Worm (Caenorhabditis elegans) whole organism, L4 larva: ENCODE data around the gene dlc-1.

Source experiments
- F37D6.2 ChIP-seq: sonication (generic microtip); optimal IDR thresholded peaks from 2 replicates; lab custom pipeline; 2016; ENCODE audit warnings: mild to moderate bottlenecking, missing genetic modification characterization, missing compliant biosample characterization
- F44E2.7 ChIP-seq: fragments of 200-800 bp; sonication (Bioruptor generic); IDR thresholded peaks from 2 replicates; pipeline ENCODE4 v2.1.2; 2022; ENCODE audit warnings: missing genetic modification characterization, missing compliant biosample characterization
- F49E8.2 ChIP-seq: sonication (generic microtip); optimal IDR thresholded peaks from 2 replicates; lab custom pipeline; 2016; ENCODE audit warnings: missing compliant biosample characterization, mild to moderate bottlenecking, missing genetic modification characterization, borderline replicate concordance
- R02D3.7 ChIP-seq: fragments of 150-350 bp; sonication (generic microtip); optimal IDR thresholded peaks from 3 replicates; lab custom pipeline; 2014; ENCODE audit warnings: missing biosample characterization, missing genetic modification characterization
- T20F7.1 ChIP-seq: fragments of 200-800 bp; sonication (Bioruptor generic); optimal IDR thresholded peaks from 2 replicates; lab custom pipeline; 2018; ENCODE audit warnings: mild to moderate bottlenecking, missing genetic modification characterization, missing compliant biosample characterization
- Y105C5A.15 ChIP-seq: fragments of 200-800 bp; sonication (Bioruptor generic); IDR thresholded peaks from 2 replicates; pipeline ENCODE4 v1.3.6; 2022; ENCODE audit warnings: missing genetic modification characterization, missing compliant biosample characterization
- Y5F2A.4 ChIP-seq: fragments of 200-800 bp; sonication (Bioruptor generic); optimal IDR thresholded peaks from 2 replicates; lab custom pipeline; 2018; ENCODE audit warnings: mild to moderate bottlenecking, missing genetic modification characterization, missing compliant biosample characterization
- Y75B8A.6 ChIP-seq: fragments of 200-800 bp; sonication (Bioruptor generic); IDR thresholded peaks from 2 replicates; pipeline ENCODE4 v1.3.6; 2022; ENCODE audit warnings: missing genetic modification reagents, missing genetic modification characterization, missing compliant biosample characterization
- ZK337.2 ChIP-seq: fragments of 200-800 bp; sonication (Bioruptor generic); IDR thresholded peaks from 2 replicates; pipeline ENCODE4 v1.3.6; 2022; ENCODE audit warnings: missing genetic modification reagents, missing genetic modification characterization, missing compliant biosample characterization
- ceh-20 ChIP-seq: fragments of 200-800 bp; sonication (Bioruptor generic); IDR thresholded peaks from 2 replicates; pipeline ENCODE4 v1.3.6; 2022; ENCODE audit warnings: missing genetic modification reagents, missing genetic modification characterization, missing compliant biosample characterization
- ceh-28 ChIP-seq: fragments of 150-350 bp; optimal IDR thresholded peaks from 2 replicates; lab custom pipeline; 2014; ENCODE audit warnings: missing biosample characterization, missing genetic modification reagents, missing genetic modification characterization
- ceh-32 ChIP-seq: sonication (generic microtip); optimal IDR thresholded peaks from 2 replicates; lab custom pipeline; 2016; ENCODE audit warnings: mild to moderate bottlenecking, missing genetic modification characterization, missing compliant biosample characterization; ENCODE audit not compliant: poor library complexity
- ceh-82 ChIP-seq: sonication (generic microtip); optimal IDR thresholded peaks from 2 replicates; lab custom pipeline; 2017; ENCODE audit warnings: missing biosample characterization, missing genetic modification characterization
- cey-2 ChIP-seq: sonication (generic microtip); optimal IDR thresholded peaks from 3 replicates; lab custom pipeline; 2017; ENCODE audit warnings: missing genetic modification characterization, mild to moderate bottlenecking, missing compliant biosample characterization, antibody characterized with exemption, borderline replicate concordance; ENCODE audit not compliant: insufficient read depth
- dmd-6 ChIP-seq: fragments of 200-800 bp; sonication (Bioruptor generic); IDR thresholded peaks from 2 replicates; pipeline ENCODE4 v1.3.6; 2022; ENCODE audit warnings: missing genetic modification reagents, missing genetic modification characterization, missing compliant biosample characterization
- dpl-1 ChIP-seq: fragments of 150-350 bp; optimal IDR thresholded peaks from 2 replicates; lab custom pipeline; 2014; ENCODE audit warnings: missing biosample characterization, missing genetic modification reagents, missing genetic modification characterization
- egl-27 ChIP-seq: sonication (generic microtip); optimal IDR thresholded peaks from 3 replicates; lab custom pipeline; 2017; ENCODE audit warnings: missing biosample characterization, missing genetic modification reagents, missing genetic modification characterization
- hlh-11 ChIP-seq: fragments of 200-800 bp; sonication (Bioruptor generic); optimal IDR thresholded peaks from 2 replicates; lab custom pipeline; 2018; ENCODE audit warnings: mild to moderate bottlenecking, missing genetic modification characterization, missing compliant biosample characterization
- hlh-30 ChIP-seq: sonication (generic microtip); optimal IDR thresholded peaks from 2 replicates; lab custom pipeline; 2017; ENCODE audit warnings: antibody characterized with exemption, mild to moderate bottlenecking, missing genetic modification characterization, missing compliant biosample characterization; ENCODE audit not compliant: insufficient read depth
- hmg-1.1 ChIP-seq: fragments of 200-800 bp; sonication (Bioruptor generic); IDR thresholded peaks from 2 replicates; pipeline ENCODE4 v1.3.6; 2022; ENCODE audit warnings: missing genetic modification reagents, missing genetic modification characterization, missing compliant biosample characterization
- lim-7 ChIP-seq: fragments of 200-800 bp; sonication (Bioruptor generic); IDR thresholded peaks from 2 replicates; pipeline ENCODE4 v1.3.6; 2022; ENCODE audit warnings: missing genetic modification characterization, missing compliant biosample characterization
- lin-13 ChIP-seq: fragments of 150-350 bp; optimal IDR thresholded peaks from 2 replicates; lab custom pipeline; 2014; ENCODE audit warnings: missing biosample characterization, missing genetic modification reagents, missing genetic modification characterization
- lin-29 ChIP-seq: fragments of 200-800 bp; sonication (Bioruptor generic); IDR thresholded peaks from 2 replicates; pipeline ENCODE4 v1.3.6; 2022; ENCODE audit warnings: missing genetic modification reagents, missing genetic modification characterization, missing compliant biosample characterization
- lin-39 ChIP-seq: fragments of 150-350 bp; optimal IDR thresholded peaks from 2 replicates; lab custom pipeline; 2014; ENCODE audit warnings: missing biosample characterization, missing genetic modification reagents, missing genetic modification characterization
- lsy-2 ChIP-seq, 2 experiments: fragments of 150-350 bp in 1 of 2; sonication (generic microtip) in 1 of 2; optimal IDR thresholded peaks; 2 replicates each; lab custom pipeline; 2014 to 2017; ENCODE audit warnings: missing biosample characterization in 2 of 2, missing genetic modification characterization in 2 of 2
- madf-5 ChIP-seq, 2 experiments: fragments of 200-800 bp; sonication (Bioruptor generic); IDR thresholded peaks; 2 replicates each; pipeline ENCODE4 v1.3.6; 2022; ENCODE audit warnings: missing compliant biosample characterization in 2 of 2, missing genetic modification characterization in 2 of 2
- madf-9 ChIP-seq: fragments of 200-800 bp; sonication (Bioruptor generic); conservative IDR thresholded peaks from 2 replicates; pipeline ENCODE4 v1.3.6; 2022; ENCODE audit warnings: missing genetic modification reagents, missing genetic modification characterization, missing compliant biosample characterization
- mdl-1 ChIP-seq, 2 experiments: fragments of 150-350 bp in 1 of 2; sonication (generic microtip) in 1 of 2; optimal IDR thresholded peaks; 2 replicates each; lab custom pipeline; 2014 to 2017; ENCODE audit warnings: missing biosample characterization in 2 of 2, missing genetic modification characterization in 2 of 2
- mdt-29 ChIP-seq: fragments of 200-800 bp; sonication (Bioruptor generic); IDR thresholded peaks from 2 replicates; pipeline ENCODE4 v1.3.6; 2022; ENCODE audit warnings: missing genetic modification reagents, missing genetic modification characterization, missing compliant biosample characterization
- mes-2 ChIP-seq: sonication (generic microtip); optimal IDR thresholded peaks from 2 replicates; lab custom pipeline; 2016; ENCODE audit warnings: missing genotype, mild to moderate bottlenecking, missing genetic modification characterization, missing compliant biosample characterization; ENCODE audit not compliant: poor library complexity, severe bottlenecking
- nhr-10 ChIP-seq: fragments of 150-350 bp; optimal IDR thresholded peaks from 2 replicates; lab custom pipeline; 2014; ENCODE audit warnings: missing biosample characterization, missing genetic modification characterization
- nhr-102 ChIP-seq: sonication (generic microtip); optimal IDR thresholded peaks from 2 replicates; lab custom pipeline; 2016; ENCODE audit warnings: mild to moderate bottlenecking, missing genetic modification characterization, moderate library complexity, missing compliant biosample characterization
- nhr-41 ChIP-seq: fragments of 200-800 bp; sonication (Bioruptor generic); IDR thresholded peaks from 2 replicates; pipeline ENCODE4 v1.3.6; 2022; ENCODE audit warnings: missing genetic modification reagents, missing genetic modification characterization, missing compliant biosample characterization
- nhr-77 ChIP-seq: fragments of 150-350 bp; optimal IDR thresholded peaks from 2 replicates; lab custom pipeline; 2014; ENCODE audit warnings: missing biosample characterization, missing genetic modification characterization
- pha-4 ChIP-seq, 2 experiments: fragments of 150-350 bp in 1 of 2; fragments of 200-800 bp in 1 of 2; sonication (Bioruptor generic) in 1 of 2; IDR thresholded peaks in 1 of 2; optimal IDR thresholded peaks in 1 of 2; 2 replicates each; pipeline versions ENCODE4 v1.3.6 to Lab custom; 2014 to 2022; ENCODE audit warnings: missing genetic modification characterization in 2 of 2, missing genetic modification reagents in 2 of 2, missing biosample characterization in 1 of 2, missing compliant biosample characterization in 1 of 2
- pqm-1 ChIP-seq: sonication (generic microtip); optimal IDR thresholded peaks from 2 replicates; lab custom pipeline; 2017; ENCODE audit warnings: missing biosample characterization, missing genetic modification characterization
- sdz-12 ChIP-seq: fragments of 200-800 bp; sonication (Bioruptor generic); optimal IDR thresholded peaks from 2 replicates; lab custom pipeline; 2018; ENCODE audit warnings: mild to moderate bottlenecking, missing genetic modification characterization, missing compliant biosample characterization
- set-16 ChIP-seq: fragments of 200-800 bp; sonication (Bioruptor generic); IDR thresholded peaks from 2 replicates; pipeline ENCODE4 v1.3.6; 2022; ENCODE audit warnings: missing genetic modification reagents, missing genetic modification characterization, missing compliant biosample characterization
- skn-1 ChIP-seq: fragments of 150-350 bp; optimal IDR thresholded peaks from 2 replicates; lab custom pipeline; 2014; ENCODE audit warnings: missing biosample characterization, missing genetic modification characterization
- snpc-1.2 ChIP-seq: fragments of 200-800 bp; sonication (Bioruptor generic); IDR thresholded peaks from 2 replicates; pipeline ENCODE4 v1.3.6; 2022; ENCODE audit warnings: missing genetic modification reagents, missing genetic modification characterization, missing compliant biosample characterization
- spr-3 ChIP-seq: fragments of 200-800 bp; sonication (Bioruptor generic); optimal IDR thresholded peaks from 2 replicates; lab custom pipeline; 2018; ENCODE audit warnings: mild to moderate bottlenecking, missing genetic modification characterization, missing compliant biosample characterization
- unc-130 ChIP-seq: sonication (generic microtip); optimal IDR thresholded peaks from 2 replicates; lab custom pipeline; 2016; ENCODE audit warnings: missing genetic modification reagents, missing genetic modification characterization, missing compliant biosample characterization
- unc-62 ChIP-seq, 3 experiments: fragments of 150-350 bp in 1 of 3; sonication (generic microtip); optimal IDR thresholded peaks in 2 of 3; peaks in 1 of 3; 1 replicate in 1 of 3; 2 replicates in 2 of 3; lab custom pipeline; 2014 to 2017; ENCODE audit warnings: missing biosample characterization in 3 of 3, missing genetic modification characterization in 3 of 3, missing genetic modification reagents in 3 of 3, missing genotype in 1 of 3
- zfp-2 ChIP-seq: sonication (generic microtip); optimal IDR thresholded peaks from 2 replicates; lab custom pipeline; 2016; ENCODE audit warnings: mild to moderate bottlenecking, missing genetic modification characterization, missing compliant biosample characterization
- zfp-3 ChIP-seq: fragments of 200-800 bp; sonication (Bioruptor generic); conservative IDR thresholded peaks from 2 replicates; pipeline ENCODE4 v1.3.6; 2022; ENCODE audit warnings: missing genetic modification reagents, missing genetic modification characterization, missing compliant biosample characterization
- zip-11 ChIP-seq: fragments of 200-800 bp; sonication (Bioruptor generic); IDR thresholded peaks from 2 replicates; pipeline ENCODE4 v1.3.6; 2022; ENCODE audit warnings: missing genetic modification characterization, missing compliant biosample characterization
- ztf-11 ChIP-seq: fragments of 150-350 bp; optimal IDR thresholded peaks from 2 replicates; lab custom pipeline; 2014; ENCODE audit warnings: missing biosample characterization, missing genetic modification characterization
- ztf-7 ChIP-seq: fragments of 150-350 bp; optimal IDR thresholded peaks from 2 replicates; lab custom pipeline; 2014; ENCODE audit warnings: missing biosample characterization, missing genetic modification characterization

dlc-1 gene

ce11 chrIII:6453665-6454064 is 9.9 kb downstream of the dlc-1 start (continued):
- TF ChIP-seq lin-13: peak; percentile 73
- no peak for TF ChIP-seq Y75B8A.6 (GFP tag; lab: Robert Waterston, UW)
- no peak for TF ChIP-seq ceh-82 (tag; lab: Kevin White, UChicago)
- peak; percentile 52; the same call in 1 of the 2 replicates for TF ChIP-seq pha-4 (GFP tag; IDR thresholded peaks at IDR 0.05; lab: Robert Waterston, UW)
- TF ChIP-seq pha-4 (tag; optimal IDR thresholded peaks at IDR 0.05; lab: Kevin White, UChicago): no peak
- TF ChIP-seq lin-29: no peak
- no peak for TF ChIP-seq Y5F2A.4 (GFP tag; lab: Kevin White, UChicago)
- TF ChIP-seq spr-3: no peak
- TF ChIP-seq ztf-7 (tag; lab: Kevin White, UChicago): no peak
- TF ChIP-seq lin-39: no peak
- TF ChIP-seq pqm-1: peak; percentile 27
- TF ChIP-seq madf-9: 0 out of 2 replicates have a peak, but pooled peaks have one; percentile 34
- TF ChIP-seq nhr-102 (tag; lab: Kevin White, UChicago): peak; percentile 8
- peak; percentile 78 for TF ChIP-seq hmg-1.1 (GFP tag; lab: Robert Waterston, UW)
- no peak for TF ChIP-seq zfp-3 (GFP tag; lab: Robert Waterston, UW)
- TF ChIP-seq lim-7 (GFP tag; lab: Robert Waterston, UW): no peak
- no peak for TF ChIP-seq sdz-12 (GFP tag; lab: Kevin White, UChicago)
- TF ChIP-seq F44E2.7 (GFP tag; lab: Robert Waterston, UW): no peak
- no peak for TF ChIP-seq F37D6.2 (tag; lab: Kevin White, UChicago)
- no peak for TF ChIP-seq nhr-10 (tag; lab: Kevin White, UChicago)
- peak in 1 of 2 experiments; percentile 66 for TF ChIP-seq mdl-1 (tag; optimal IDR thresholded peaks at IDR 0.05; lab: Kevin White, UChicago)
- no peak for TF ChIP-seq R02D3.7 (tag; lab: Kevin White, UChicago)
- peak; percentile 82 for TF ChIP-seq hlh-11 (tag; lab: Kevin White, UChicago)

DNA sequence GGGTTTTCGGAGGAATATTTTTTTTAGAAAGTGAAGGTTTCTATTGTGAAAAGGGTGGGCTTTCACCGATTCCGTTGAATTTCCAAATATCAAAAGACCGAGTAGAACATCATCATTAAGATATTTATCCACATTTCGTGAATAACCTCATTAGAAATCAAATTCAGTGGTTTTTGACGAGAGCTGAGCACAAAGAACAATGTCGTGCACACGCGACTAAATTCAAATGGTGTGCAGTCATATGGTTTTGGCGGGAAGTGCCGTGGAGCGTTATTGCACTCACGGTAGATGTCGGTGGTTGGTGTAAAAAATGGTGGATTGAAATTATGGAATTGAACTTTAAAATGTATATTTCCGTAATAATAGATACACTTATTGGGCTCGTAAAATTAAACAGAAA is 10.9 kb downstream of the dlc-1 start:
- no peak for TF ChIP-seq madf-5 (GFP tag; IDR thresholded peaks at IDR 0.05; lab: Robert Waterston, UW)
- TF ChIP-seq egl-27: no peak
- TF ChIP-seq T20F7.1 (GFP tag; lab: Kevin White, UChicago): no peak
- no peak for TF ChIP-seq unc-130 (GFP tag; lab: Kevin White, UChicago)
- TF ChIP-seq hlh-30: peak; percentile 76
- TF ChIP-seq dpl-1 (GFP tag; lab: Kevin White, UChicago): peak; percentile 58
- TF ChIP-seq mes-2 (tag; lab: Kevin White, UChicago): peak; percentile 5
- no peak for TF ChIP-seq dmd-6 (GFP tag; lab: Robert Waterston, UW)
- TF ChIP-seq hlh-11 (tag; lab: Kevin White, UChicago): peak; percentile 10
- peak in 1 of 2 experiments; percentile 28 for TF ChIP-seq lsy-2 (tag; optimal IDR thresholded peaks at IDR 0.05; lab: Kevin White, UChicago)
- TF ChIP-seq ztf-11 (tag; lab: Kevin White, UChicago): no peak
- TF ChIP-seq ceh-28: no peak
- no peak for TF ChIP-seq madf-9
- TF ChIP-seq skn-1: no peak
- no peak for TF ChIP-seq cey-2
- peak in 1 of 2 experiments; percentile 96 for TF ChIP-seq unc-62 (GFP tag; optimal IDR thresholded peaks at IDR 0.05 in 1 of 2; lab: Kevin White, UChicago)
- no peak for TF ChIP-seq unc-62 (tag; optimal IDR thresholded peaks at IDR 0.05; lab: Kevin White, UChicago)
- TF ChIP-seq ceh-20 (GFP tag; lab: Robert Waterston, UW): no peak
- TF ChIP-seq pha-4 (GFP tag; IDR thresholded peaks at IDR 0.05; lab: Robert Waterston, UW): no peak
- TF ChIP-seq pha-4 (tag; optimal IDR thresholded peaks at IDR 0.05; lab: Kevin White, UChicago): no peak
- no peak for TF ChIP-seq snpc-1.2 (GFP tag; lab: Robert Waterston, UW)
- no peak for TF ChIP-seq ZK337.2 (GFP tag; lab: Robert Waterston, UW)
- TF ChIP-seq nhr-77 (tag; lab: Kevin White, UChicago): no peak
- no peak for TF ChIP-seq mdt-29 (GFP tag; lab: Robert Waterston, UW)
- no peak for TF ChIP-seq ceh-32
- TF ChIP-seq zip-11 (GFP tag; lab: Robert Waterston, UW): no peak
- TF ChIP-seq set-16 (GFP tag; lab: Robert Waterston, UW): no peak
- TF ChIP-seq Y5F2A.4 (GFP tag; lab: Kevin White, UChicago): no peak
- no peak for TF ChIP-seq F49E8.2 (tag; lab: Kevin White, UChicago)
- TF ChIP-seq nhr-41 (GFP tag; lab: Robert Waterston, UW): no peak
- TF ChIP-seq zfp-2 (tag; lab: Kevin White, UChicago): no peak
- TF ChIP-seq Y105C5A.15 (GFP tag; lab: Robert Waterston, UW): no peak
